Worm (Caenorhabditis elegans) whole organism, L2 larva: ENCODE results near the gene K06A4.2.

Experiments used
- blmp-1 ChIP-seq: sonication (generic microtip); optimal IDR thresholded peaks from 2 replicates; lab custom pipeline; 2017; ENCODE audit warnings: missing genetic modification characterization, mild to moderate bottlenecking, missing compliant biosample characterization, antibody characterized with exemption, moderate library complexity; ENCODE audit not compliant: insufficient read depth
- elt-1 ChIP-seq: fragments of 150-350 bp; optimal IDR thresholded peaks from 2 replicates; lab custom pipeline; 2014; ENCODE audit warnings: missing biosample characterization, missing genetic modification characterization
- fos-1 ChIP-seq: fragments of 150-350 bp; optimal IDR thresholded peaks from 2 replicates; lab custom pipeline; 2014; ENCODE audit warnings: missing biosample characterization, missing genetic modification characterization
- gmeb-1 ChIP-seq: fragments of 150-350 bp; optimal IDR thresholded peaks from 2 replicates; lab custom pipeline; 2014; ENCODE audit warnings: missing biosample characterization, missing genetic modification characterization
- lin-11 ChIP-seq: fragments of 150-350 bp; sonication (generic microtip); optimal IDR thresholded peaks from 2 replicates; lab custom pipeline; 2014; ENCODE audit warnings: missing biosample characterization, missing genetic modification characterization, inconsistent platforms, mixed read lengths
- lsy-2 ChIP-seq, 2 experiments: fragments of 150-350 bp in 1 of 2; sonication (generic microtip) in 1 of 2; optimal IDR thresholded peaks; 2 replicates each; lab custom pipeline; 2014 to 2017; ENCODE audit warnings: missing biosample characterization in 2 of 2, missing genetic modification characterization in 2 of 2
- nhr-11 ChIP-seq: fragments of 150-350 bp; optimal IDR thresholded peaks from 2 replicates; lab custom pipeline; 2014; ENCODE audit warnings: missing biosample characterization, missing genetic modification characterization
- nhr-23 ChIP-seq: fragments of 150-350 bp; optimal IDR thresholded peaks from 2 replicates; lab custom pipeline; 2014; ENCODE audit warnings: missing biosample characterization, missing genetic modification reagents, missing genetic modification characterization
- nhr-77 ChIP-seq: fragments of 150-350 bp; optimal IDR thresholded peaks from 2 replicates; lab custom pipeline; 2014; ENCODE audit warnings: missing biosample characterization, missing genetic modification characterization
- peb-1 ChIP-seq: fragments of 150-350 bp; optimal IDR thresholded peaks from 2 replicates; lab custom pipeline; 2014; ENCODE audit warnings: missing biosample characterization, missing genetic modification characterization
- unc-55 ChIP-seq: fragments of 150-350 bp; sonication (generic microtip); optimal IDR thresholded peaks from 3 replicates; lab custom pipeline; 2014; ENCODE audit warnings: missing biosample characterization, missing genetic modification reagents, missing genetic modification characterization
- unc-62 ChIP-seq: fragments of 150-350 bp; optimal IDR thresholded peaks from 2 replicates; lab custom pipeline; 2014; ENCODE audit warnings: missing biosample characterization, missing genetic modification reagents, missing genetic modification characterization

- TF ChIP-seq elt-1 (tag; lab: Kevin White, UChicago) (no peak), unc-55 (no peak), nhr-11 (no peak), blmp-1 (tag; lab: Kevin White, UChicago) (no peak), gmeb-1 (tag; lab: Kevin White, UChicago) (no peak), lsy-2 (tag; optimal IDR thresholded peaks at IDR 0.05; lab: Kevin White, UChicago) (no peak), peb-1 (tag; lab: Kevin White, UChicago) (no peak), unc-62 (GFP tag; lab: Kevin White, UChicago) (no peak), fos-1 (tag; lab: Kevin White, UChicago) (no peak), nhr-23 (tag; lab: Kevin White, UChicago) (no peak), lin-11 (tag; lab: Kevin White, UChicago) (no peak), nhr-77 (tag; lab: Kevin White, UChicago) (no peak)
These were observed 32.5 kb upstream of the K06A4.2 start for ce11 chrV:9451485-9451884.
